Worm (Caenorhabditis elegans) whole organism, mixed stage, embryonic: ENCODE data around the gene ubc-23.

Experiments
- blmp-1 ChIP-seq: fragments of 150-350 bp; optimal IDR thresholded peaks from 2 replicates; lab custom pipeline; 2014; ENCODE audit warnings: missing biosample characterization, missing genetic modification characterization
- ces-1 ChIP-seq: fragments of 150-350 bp; optimal IDR thresholded peaks from 2 replicates; lab custom pipeline; 2014; ENCODE audit warnings: missing biosample characterization, missing genetic modification reagents, missing genetic modification characterization
- cnd-1 ChIP-seq: fragments of 200-800 bp; sonication (Bioruptor generic); optimal IDR thresholded peaks from 2 replicates; lab custom pipeline; 2018; ENCODE audit warnings: mild to moderate bottlenecking, missing genetic modification characterization, missing compliant biosample characterization
- drap-1 ChIP-seq: fragments of 200-800 bp; sonication (Bioruptor generic); optimal IDR thresholded peaks from 3 replicates; lab custom pipeline; 2018; ENCODE audit warnings: mild to moderate bottlenecking, missing genetic modification characterization, missing compliant biosample characterization
- elt-1 ChIP-seq: sonication (generic microtip); optimal IDR thresholded peaks from 2 replicates; lab custom pipeline; 2017; ENCODE audit warnings: missing genetic modification characterization, mild to moderate bottlenecking, missing compliant biosample characterization, antibody characterized with exemption, moderate library complexity, borderline replicate concordance; ENCODE audit not compliant: insufficient read depth
- elt-3 ChIP-seq: fragments of 150-350 bp; optimal IDR thresholded peaks from 2 replicates; lab custom pipeline; 2014; ENCODE audit warnings: missing biosample characterization, missing genetic modification characterization
- lin-13 ChIP-seq: fragments of 150-350 bp; optimal IDR thresholded peaks from 2 replicates; lab custom pipeline; 2014; ENCODE audit warnings: missing biosample characterization, missing genetic modification characterization
- lin-32 ChIP-seq: fragments of 200-800 bp; sonication (Bioruptor generic); optimal IDR thresholded peaks from 2 replicates; lab custom pipeline; 2018; ENCODE audit warnings: mild to moderate bottlenecking, missing genetic modification characterization, missing compliant biosample characterization
- nhr-12 ChIP-seq: fragments of 150-350 bp; optimal IDR thresholded peaks from 2 replicates; lab custom pipeline; 2014; ENCODE audit warnings: missing biosample characterization, missing genetic modification characterization
- nhr-2 ChIP-seq: fragments of 150-350 bp; optimal IDR thresholded peaks from 2 replicates; lab custom pipeline; 2014; ENCODE audit warnings: missing biosample characterization, missing genetic modification characterization
- ztf-11 ChIP-seq: fragments of 150-350 bp; optimal IDR thresholded peaks from 2 replicates; lab custom pipeline; 2014; ENCODE audit warnings: missing biosample characterization, missing genetic modification characterization

ce11 chrX:8800355-8800754 lies 43.7 kb upstream of the ubc-23 start:
- TF ChIP-seq ztf-11 (tag; lab: Kevin White, UChicago) (no peak), blmp-1 (no peak), drap-1 (GFP tag; lab: Kevin White, UChicago) (no peak), elt-1 (tag; lab: Kevin White, UChicago) (no peak), lin-13 (tag; lab: Kevin White, UChicago) (no peak), elt-3 (tag; lab: Kevin White, UChicago) (no peak), lin-32 (no peak), nhr-2 (tag; lab: Kevin White, UChicago) (no peak), cnd-1 (no peak), ces-1 (no peak), nhr-12 (tag; lab: Kevin White, UChicago) (no peak)
